Worm (Caenorhabditis elegans): ENCODE data around the gene dnj-17.

The dnj-17 gene

ce11 chrIII:13393239-13393638 lies at the start of gene dnj-17:
Gene dnj-17 (minus strand): TSS chrIII:13393339.
- no peak for TF ChIP-seq flt-1 (GFP tag; IDR thresholded peaks at IDR 0.05)
- TF ChIP-seq klf-2 (GFP tag; conservative IDR thresholded peaks at IDR 0.05): no peak
- no peak for TF ChIP-seq ref-1 (GFP tag; conservative IDR thresholded peaks at IDR 0.05)
- TF ChIP-seq tab-1 (GFP tag; IDR thresholded peaks at IDR 0.05): no peak
- no peak for TF ChIP-seq ztf-29 (GFP tag; IDR thresholded peaks at IDR 0.05)
- TF ChIP-seq T22C8.4 (GFP tag; IDR thresholded peaks at IDR 0.05): no peak
- no peak for TF ChIP-seq cog-1 (tag; optimal IDR thresholded peaks at IDR 0.05)
- no peak for TF ChIP-seq ztf-23 (GFP tag; IDR thresholded peaks at IDR 0.05)
- no peak for TF ChIP-seq med-1 (GFP tag; optimal IDR thresholded peaks at IDR 0.05; ENCODE audit: insufficient read depth)

- no peak for TF ChIP-seq med-1 (GFP tag; optimal IDR thresholded peaks at IDR 0.05; ENCODE audit: insufficient read depth)
Observed at ce11 chrIII:13439415-13439814, 46.3 kb upstream of the dnj-17 start, which contains the start of gene ciao-2B. Gene ciao-2B (minus strand): TSS chrIII:13439544.

- TF ChIP-seq ztf-29 (GFP tag; IDR thresholded peaks at IDR 0.05): no peak
- no peak for TF ChIP-seq cog-1 (tag; optimal IDR thresholded peaks at IDR 0.05)
- TF ChIP-seq flt-1 (GFP tag; IDR thresholded peaks at IDR 0.05): no peak
- TF ChIP-seq T22C8.4 (GFP tag; IDR thresholded peaks at IDR 0.05): no peak
- no peak for TF ChIP-seq ref-1 (GFP tag; conservative IDR thresholded peaks at IDR 0.05)
- TF ChIP-seq ztf-23 (GFP tag; IDR thresholded peaks at IDR 0.05): no peak
- no peak for TF ChIP-seq tab-1 (GFP tag; IDR thresholded peaks at IDR 0.05)
- no peak for TF ChIP-seq klf-2 (GFP tag; conservative IDR thresholded peaks at IDR 0.05)
- TF ChIP-seq med-1 (GFP tag; optimal IDR thresholded peaks at IDR 0.05; ENCODE audit: insufficient read depth): no peak
Observed at ce11 chrIII:13436843-13437242, 43.7 kb upstream of the dnj-17 start, which contains the start of gene F45G2.9. Gene F45G2.9 (minus strand): TSS chrIII:13436943.

- TF ChIP-seq T22C8.4 (GFP tag; IDR thresholded peaks at IDR 0.05) (no peak), klf-2 (GFP tag; conservative IDR thresholded peaks at IDR 0.05) (no peak), ztf-23 (GFP tag; IDR thresholded peaks at IDR 0.05) (no peak), ref-1 (GFP tag; conservative IDR thresholded peaks at IDR 0.05) (no peak), ztf-29 (GFP tag; IDR thresholded peaks at IDR 0.05) (no peak), flt-1 (GFP tag; IDR thresholded peaks at IDR 0.05) (no peak), med-1 (GFP tag; optimal IDR thresholded peaks at IDR 0.05; ENCODE audit: insufficient read depth) (no peak), tab-1 (GFP tag; IDR thresholded peaks at IDR 0.05) (no peak), cog-1 (tag; optimal IDR thresholded peaks at IDR 0.05) (no peak)
Observed at ce11 chrIII:13435570-13435969, 42.4 kb upstream of the dnj-17 start, which contains the start of gene F45G2.8. Gene F45G2.8 (minus strand): TSS chrIII:13435670.

ce11 chrIII:13434404-13434803 lies 41.3 kb upstream of the dnj-17 start, which contains the start of gene F45G2.7:
Gene F45G2.7 (minus strand): TSS chrIII:13434504.
- TF ChIP-seq flt-1 (GFP tag; IDR thresholded peaks at IDR 0.05): no peak
- TF ChIP-seq ztf-29 (GFP tag; IDR thresholded peaks at IDR 0.05): no peak
- no peak for TF ChIP-seq ref-1 (GFP tag; conservative IDR thresholded peaks at IDR 0.05)
- no peak for TF ChIP-seq tab-1 (GFP tag; IDR thresholded peaks at IDR 0.05)

ce11 chrIII:13430162-13430561 lies 37.0 kb upstream of the dnj-17 start, which contains the start of gene trf-1:
Gene trf-1 (plus strand): TSS chrIII:13430462.
- TF ChIP-seq T22C8.4 (GFP tag; IDR thresholded peaks at IDR 0.05): no peak
- no peak for TF ChIP-seq klf-2 (GFP tag; conservative IDR thresholded peaks at IDR 0.05)
- no peak for TF ChIP-seq flt-1 (GFP tag; IDR thresholded peaks at IDR 0.05)
- no peak for TF ChIP-seq ztf-29 (GFP tag; IDR thresholded peaks at IDR 0.05)
- TF ChIP-seq tab-1 (GFP tag; IDR thresholded peaks at IDR 0.05): no peak

ce11 chrIII:13429668-13430067 lies 36.5 kb upstream of the dnj-17 start, which contains the start of gene bli-5:
Gene bli-5 (minus strand): TSS chrIII:13429768.
- TF ChIP-seq ztf-23 (GFP tag; IDR thresholded peaks at IDR 0.05): no peak
- no peak for TF ChIP-seq ref-1 (GFP tag; conservative IDR thresholded peaks at IDR 0.05)
- TF ChIP-seq klf-2 (GFP tag; conservative IDR thresholded peaks at IDR 0.05): no peak

ce11 chrIII:13427817-13428216 lies 34.7 kb upstream of the dnj-17 start:
- TF ChIP-seq flt-1 (GFP tag; IDR thresholded peaks at IDR 0.05) (no peak), med-1 (GFP tag; optimal IDR thresholded peaks at IDR 0.05; ENCODE audit: insufficient read depth) (no peak), cog-1 (tag; optimal IDR thresholded peaks at IDR 0.05) (no peak), ref-1 (GFP tag; conservative IDR thresholded peaks at IDR 0.05) (no peak), ztf-23 (GFP tag; IDR thresholded peaks at IDR 0.05) (no peak), tab-1 (GFP tag; IDR thresholded peaks at IDR 0.05) (no peak)

ce11 chrIII:13426036-13426435 lies 32.9 kb upstream of the dnj-17 start, which contains the start of gene cope-1:
Gene cope-1 (plus strand): TSS chrIII:13426264.
- no peak for TF ChIP-seq ztf-29 (GFP tag; IDR thresholded peaks at IDR 0.05)
- TF ChIP-seq T22C8.4 (GFP tag; IDR thresholded peaks at IDR 0.05): no peak
- no peak for TF ChIP-seq ref-1 (GFP tag; conservative IDR thresholded peaks at IDR 0.05)
- TF ChIP-seq med-1 (GFP tag; optimal IDR thresholded peaks at IDR 0.05; ENCODE audit: insufficient read depth): no peak
- no peak for TF ChIP-seq cog-1 (tag; optimal IDR thresholded peaks at IDR 0.05)
- no peak for TF ChIP-seq flt-1 (GFP tag; IDR thresholded peaks at IDR 0.05)
- TF ChIP-seq klf-2 (GFP tag; conservative IDR thresholded peaks at IDR 0.05): no peak
- no peak for TF ChIP-seq tab-1 (GFP tag; IDR thresholded peaks at IDR 0.05)
- no peak for TF ChIP-seq ztf-23 (GFP tag; IDR thresholded peaks at IDR 0.05)

ce11 chrIII:13423414-13423813 lies 30.3 kb upstream of the dnj-17 start, which contains the start of gene exo-1:
Gene exo-1 (plus strand): TSS chrIII:13423514.
- TF ChIP-seq tab-1 (GFP tag; IDR thresholded peaks at IDR 0.05): no peak
- TF ChIP-seq flt-1 (GFP tag; IDR thresholded peaks at IDR 0.05): no peak
- no peak for TF ChIP-seq cog-1 (tag; optimal IDR thresholded peaks at IDR 0.05)
- no peak for TF ChIP-seq ztf-29 (GFP tag; IDR thresholded peaks at IDR 0.05)
- TF ChIP-seq med-1 (GFP tag; optimal IDR thresholded peaks at IDR 0.05; ENCODE audit: insufficient read depth): no peak
- TF ChIP-seq ref-1 (GFP tag; conservative IDR thresholded peaks at IDR 0.05): no peak
- no peak for TF ChIP-seq T22C8.4 (GFP tag; IDR thresholded peaks at IDR 0.05)
- TF ChIP-seq ztf-23 (GFP tag; IDR thresholded peaks at IDR 0.05): no peak
- TF ChIP-seq klf-2 (GFP tag; conservative IDR thresholded peaks at IDR 0.05): no peak
